Fruit fly (Drosophila melanogaster): ENCODE data around the gene Archease.
A peak's percentile ranks its signal among the peaks of the same experiment; 100 is the strongest.

The Archease gene

dm6 chr3R:21651048-21651887, 11.5 kb downstream of the Archease start (continued):
- TF ChIP-seq CG15269 (tag; optimal IDR thresholded peaks at IDR 0.05) (no peak), CG31441 (GFP tag; IDR thresholded peaks at IDR 0.05) (peak; percentile 77), CG12236 (GFP tag; optimal IDR thresholded peaks at IDR 0.05) (no peak), CG15514 (GFP tag; optimal IDR thresholded peaks at IDR 0.05) (no peak), dm (GFP tag; optimal IDR thresholded peaks at IDR 0.05) (no peak), abd-A (tag; optimal IDR thresholded peaks at IDR 0.05) (no peak), Neu2 (GFP tag; optimal IDR thresholded peaks at IDR 0.05; ENCODE audit: borderline replicate concordance) (no peak), CG7928 (GFP tag; optimal IDR thresholded peaks at IDR 0.05) (no peak), CG17829 (tag; optimal IDR thresholded peaks at IDR 0.05) (peak; percentile 41), Eip74EF (GFP tag; optimal IDR thresholded peaks at IDR 0.05) (peak in 1 of 2 experiments; percentile 24), CG1647 (GFP tag; optimal IDR thresholded peaks at IDR 0.05) (no peak), CG10654 (GFP tag; optimal IDR thresholded peaks at IDR 0.05) (peak; percentile 2), CG11504 (tag; optimal IDR thresholded peaks at IDR 0.05) (peak; percentile 67), CG11560 (tag; IDR thresholded peaks at IDR 0.05) (no peak), Nf-YC (tag; optimal IDR thresholded peaks at IDR 0.05) (no peak), Med (GFP tag) (peak; percentile 5), Side (GFP tag; optimal IDR thresholded peaks at IDR 0.05) (no peak), NK7.1 (GFP tag; optimal IDR thresholded peaks at IDR 0.05) (no peak), dmrt99B (tag; optimal IDR thresholded peaks at IDR 0.05) (peak; percentile 54), CG17328 (GFP tag; IDR thresholded peaks at IDR 0.05) (no peak), dmrt11E (tag; optimal IDR thresholded peaks at IDR 0.05) (peak; percentile 47), Usf (GFP tag; optimal IDR thresholded peaks at IDR 0.05) (no peak), CG8765 (GFP tag; IDR thresholded peaks at IDR 0.05) (no peak), CG17385 (GFP tag; optimal IDR thresholded peaks at IDR 0.05) (peak; percentile 11), Sox100B (GFP tag; optimal IDR thresholded peaks at IDR 0.05) (peak; percentile 58), lbe (GFP tag; optimal IDR thresholded peaks at IDR 0.05) (no peak), Optix (GFP tag; IDR thresholded peaks at IDR 0.05) (no peak), sens-2 (GFP tag; IDR thresholded peaks at IDR 0.05) (no peak), danr (GFP tag; IDR thresholded peaks at IDR 0.05) (no peak), scrt (GFP tag; optimal IDR thresholded peaks at IDR 0.05) (no peak), YL-1 (GFP tag; optimal IDR thresholded peaks at IDR 0.05) (no peak), bsh (GFP tag; optimal IDR thresholded peaks at IDR 0.05) (peak; percentile 46 to 81), Hey (tag; optimal IDR thresholded peaks at IDR 0.05) (no peak), Hsf (GFP tag; optimal IDR thresholded peaks at IDR 0.05) (no peak), Fer3 (tag; optimal IDR thresholded peaks at IDR 0.05) (no peak), CG6654 (GFP tag; optimal IDR thresholded peaks at IDR 0.05) (no peak), peb (GFP tag; IDR thresholded peaks at IDR 0.05) (no peak), CG2712 (tag; optimal IDR thresholded peaks at IDR 0.05) (peak; percentile 67), trem (tag; optimal IDR thresholded peaks at IDR 0.05) (peak; percentile 39), D19A (tag; optimal IDR thresholded peaks at IDR 0.05) (peak; percentile 60), fd3F (GFP tag; optimal IDR thresholded peaks at IDR 0.05) (no peak), CG10959 (GFP tag; IDR thresholded peaks at IDR 0.05) (no peak), sr (GFP tag; IDR thresholded peaks at IDR 0.05) (no peak), sc (optimal IDR thresholded peaks at IDR 0.05) (no peak), sc (GFP tag; optimal IDR thresholded peaks at IDR 0.05) (peak; percentile 18), NC2β (GFP tag; optimal IDR thresholded peaks at IDR 0.05) (no peak), row (GFP tag; IDR thresholded peaks at IDR 0.05) (peak; percentile 46; the same call in 2 of the 3 replicates), CG4404 (GFP tag; IDR thresholded peaks at IDR 0.05) (no peak), CG2199 (GFP tag; IDR thresholded peaks at IDR 0.05) (no peak), Adf1 (GFP tag; IDR thresholded peaks at IDR 0.05) (no peak)
